Worm (Caenorhabditis elegans) whole organism, midembryonic: ENCODE data around the gene K08D8.7.

Experiments used
- T22C8.4 ChIP-seq: fragments of 200-800 bp; sonication (Bioruptor generic); IDR thresholded peaks from 2 replicates; pipeline ENCODE4 v1.3.6; 2022; ENCODE audit warnings: missing genetic modification characterization, missing compliant biosample characterization
- cog-1 ChIP-seq: sonication (generic microtip); optimal IDR thresholded peaks from 2 replicates; lab custom pipeline; 2016; ENCODE audit warnings: missing genetic modification characterization, missing compliant biosample characterization
- flt-1 ChIP-seq: fragments of 200-800 bp; sonication (Bioruptor generic); IDR thresholded peaks from 2 replicates; pipeline ENCODE4 v1.3.6; 2022; ENCODE audit warnings: missing genetic modification characterization, missing compliant biosample characterization
- klf-2 ChIP-seq: fragments of 200-800 bp; sonication (Bioruptor generic); conservative IDR thresholded peaks from 2 replicates; pipeline ENCODE4 v1.3.6; 2022; ENCODE audit warnings: missing genetic modification reagents, missing genetic modification characterization, missing compliant biosample characterization
- med-1 ChIP-seq: sonication (generic microtip); optimal IDR thresholded peaks from 2 replicates; lab custom pipeline; 2017; ENCODE audit warnings: missing genetic modification characterization, mild to moderate bottlenecking, missing compliant biosample characterization, antibody characterized with exemption, missing genetic modification reagents; ENCODE audit not compliant: insufficient read depth
- ref-1 ChIP-seq: fragments of 200-800 bp; sonication (Bioruptor generic); conservative IDR thresholded peaks from 2 replicates; pipeline ENCODE4 v1.3.6; 2022; ENCODE audit warnings: missing genetic modification reagents, missing genetic modification characterization, missing compliant biosample characterization
- tab-1 ChIP-seq: fragments of 200-800 bp; sonication (Bioruptor generic); IDR thresholded peaks from 2 replicates; pipeline ENCODE4 v1.3.6; 2022; ENCODE audit warnings: missing genetic modification characterization, missing compliant biosample characterization
- ztf-29 ChIP-seq: fragments of 200-800 bp; sonication (Bioruptor generic); IDR thresholded peaks from 2 replicates; pipeline ENCODE4 v1.3.6; 2022; ENCODE audit warnings: missing genetic modification reagents, missing genetic modification characterization, missing compliant biosample characterization

DNA sequence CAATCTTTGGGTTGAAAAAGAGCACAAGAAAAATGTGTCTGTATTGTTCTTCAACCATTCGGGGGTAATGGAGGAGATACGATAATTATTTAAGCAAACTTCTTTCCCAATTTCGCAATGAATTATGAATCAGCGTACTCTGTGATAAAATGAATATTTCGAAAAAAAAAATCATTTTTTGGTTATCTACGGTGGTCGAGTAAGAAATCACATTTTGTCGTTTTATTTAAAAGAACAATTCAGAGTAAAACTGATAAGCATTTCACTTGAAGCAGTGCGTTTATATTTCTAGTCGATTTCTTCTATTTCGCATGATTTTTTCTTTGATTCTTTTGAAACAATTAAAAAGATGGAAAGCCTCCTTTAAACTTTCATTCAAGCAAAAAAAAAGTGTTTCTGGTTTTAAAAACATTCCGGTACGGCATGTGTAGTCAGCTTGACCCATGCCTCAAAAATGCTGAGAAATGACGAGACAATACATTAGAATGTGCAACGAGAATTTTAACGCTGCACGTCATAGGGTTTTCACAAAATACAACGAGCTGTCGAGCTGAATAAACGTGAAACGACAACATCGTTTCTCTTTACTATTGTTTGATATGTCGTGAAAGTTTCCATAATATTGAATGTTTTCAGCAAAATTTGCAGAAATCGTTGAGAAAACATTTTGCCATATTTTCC is 5.9 kb downstream of the K08D8.7 start, which contains the start of gene K08D8.2:
- no peak for TF ChIP-seq ztf-29 (GFP tag; lab: Robert Waterston, UW)
- TF ChIP-seq tab-1 (GFP tag; lab: Robert Waterston, UW), result no peak
- TF ChIP-seq flt-1 (GFP tag; lab: Robert Waterston, UW), result no peak
- no peak for TF ChIP-seq ref-1 (GFP tag; lab: Robert Waterston, UW)
- no peak for TF ChIP-seq cog-1 (tag; lab: Kevin White, UChicago)
- TF ChIP-seq T22C8.4 (GFP tag; lab: Robert Waterston, UW), result no peak
- TF ChIP-seq med-1 (GFP tag; lab: Kevin White, UChicago), result no peak
- TF ChIP-seq klf-2 (GFP tag; lab: Robert Waterston, UW), result no peak
